1 fruit fly cellular context compared by ENCODE assay signal in the genomic region with DNA sequence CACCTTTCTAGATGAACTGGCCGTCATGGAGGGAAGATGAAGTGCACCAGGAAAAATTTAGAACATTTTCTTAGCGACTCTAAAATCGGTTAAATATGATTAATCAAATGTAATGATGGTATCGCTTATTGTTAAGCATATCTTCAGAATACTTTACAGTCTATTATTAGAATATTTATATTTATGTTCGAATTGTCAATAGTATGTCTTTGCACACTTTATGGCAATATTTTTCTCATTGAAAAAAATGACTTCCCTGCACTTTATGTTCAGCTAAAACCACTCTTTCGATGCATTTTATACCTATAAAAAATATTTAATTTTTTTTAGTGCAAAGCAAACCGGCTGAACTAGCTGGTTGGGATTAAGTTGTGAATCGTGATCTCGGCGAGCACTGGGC.
TF ChIP-seq lines count a peak whose summit lies in the region.

No protein-coding gene starts in this region.

TF ChIP-seq in whole organism, prepupa, 60 proteins besides CTCF, POLR2A, EP300 and RAD21 (continued from another document):
- TF ChIP-seq vri (GFP tag; optimal IDR thresholded peaks at IDR 0.05; lab: Kevin White, UChicago), result no peak
- peak; percentile 33 for TF ChIP-seq Hr4 (GFP tag; optimal IDR thresholded peaks at IDR 0.05; lab: Kevin White, UChicago)
- peak; percentile 45 for TF ChIP-seq acj6 (GFP tag; optimal IDR thresholded peaks at IDR 0.05; lab: Kevin White, UChicago)
- no peak for TF ChIP-seq CG6854 (GFP tag; optimal IDR thresholded peaks at IDR 0.05; lab: Kevin White, UChicago)
- peak; percentile 33 for TF ChIP-seq CG11762 (GFP tag; optimal IDR thresholded peaks at IDR 0.05; lab: Kevin White, UChicago; ENCODE audit: insufficient read depth)
- TF ChIP-seq CG4318 (GFP tag; optimal IDR thresholded peaks at IDR 0.05; lab: Kevin White, UChicago), result peak; percentile 22
- no peak for TF ChIP-seq CG6792 (GFP tag; optimal IDR thresholded peaks at IDR 0.05; lab: Kevin White, UChicago)
- TF ChIP-seq CG32006 (GFP tag; optimal IDR thresholded peaks at IDR 0.05; lab: Kevin White, UChicago), result peak; percentile 64
- peak; percentile 59 for TF ChIP-seq pdm3 (GFP tag; optimal IDR thresholded peaks at IDR 0.05; lab: Kevin White, UChicago)
- TF ChIP-seq CG6808 (GFP tag; optimal IDR thresholded peaks at IDR 0.05; lab: Kevin White, UChicago), result peak; percentile 69
- TF ChIP-seq CG8119 (GFP tag; IDR thresholded peaks at IDR 0.05; lab: Robert Waterston, UW), result 0 out of 3 replicates have a peak, but pooled peaks have one; percentile 30
- peak; percentile 72 for TF ChIP-seq Ets96B (tag; optimal IDR thresholded peaks at IDR 0.05; lab: Kevin White, UChicago)
- peak; percentile 33 for TF ChIP-seq svp (GFP tag; lab: Kevin White, UChicago)
- TF ChIP-seq Smox (GFP tag; optimal IDR thresholded peaks at IDR 0.05; lab: Kevin White, UChicago), result peak; percentile 15
- peak; percentile 19 for TF ChIP-seq Sox102F (GFP tag; optimal IDR thresholded peaks at IDR 0.05; lab: Kevin White, UChicago)
- TF ChIP-seq cyc (GFP tag; optimal IDR thresholded peaks at IDR 0.05; lab: Kevin White, UChicago), result peak; percentile 5
- TF ChIP-seq CG7368 (GFP tag; optimal IDR thresholded peaks at IDR 0.05; lab: Kevin White, UChicago), result no peak
- TF ChIP-seq eg (GFP tag; IDR thresholded peaks at IDR 0.05; lab: Robert Waterston, UW), result no peak
- 0 out of 2 replicates have a peak, but pooled peaks have one; percentile 13 for TF ChIP-seq Gug (GFP tag; IDR thresholded peaks at IDR 0.05; lab: Robert Waterston, UW)
- no peak for TF ChIP-seq fd85E (GFP tag; optimal IDR thresholded peaks at IDR 0.05; lab: Kevin White, UChicago)
- no peak for TF ChIP-seq fkh (GFP tag; optimal IDR thresholded peaks at IDR 0.05; lab: Kevin White, UChicago)
- peak; percentile 50 for TF ChIP-seq esn (GFP tag; optimal IDR thresholded peaks at IDR 0.05; lab: Kevin White, UChicago)
- TF ChIP-seq OdsH (GFP tag; optimal IDR thresholded peaks at IDR 0.05; lab: Kevin White, UChicago), result peak; percentile 54
- no peak for TF ChIP-seq Sox15 (GFP tag; optimal IDR thresholded peaks at IDR 0.05; lab: Kevin White, UChicago)
- TF ChIP-seq lz (GFP tag; optimal IDR thresholded peaks at IDR 0.05; lab: Kevin White, UChicago), result peak; percentile 13
- TF ChIP-seq topi (GFP tag; optimal IDR thresholded peaks at IDR 0.05; lab: Kevin White, UChicago), result peak; percentile 48
- TF ChIP-seq fd59A (GFP tag; optimal IDR thresholded peaks at IDR 0.05; lab: Kevin White, UChicago), result peak; percentile 50
- no peak for TF ChIP-seq dac (GFP tag; optimal IDR thresholded peaks at IDR 0.05; lab: Kevin White, UChicago)
- TF ChIP-seq achi (GFP tag; optimal IDR thresholded peaks at IDR 0.05; lab: Kevin White, UChicago), result peak; percentile 56
- peak; percentile 35 for TF ChIP-seq Sox14 (GFP tag; optimal IDR thresholded peaks at IDR 0.05; lab: Kevin White, UChicago)
- peak; percentile 42 for TF ChIP-seq CG8632 (GFP tag; optimal IDR thresholded peaks at IDR 0.05; lab: Kevin White, UChicago)
- TF ChIP-seq CG16779 (tag; optimal IDR thresholded peaks at IDR 0.05; lab: Kevin White, UChicago), result no peak
